Worm (Caenorhabditis elegans): ENCODE results near the gene R03H10.1.

DNA sequence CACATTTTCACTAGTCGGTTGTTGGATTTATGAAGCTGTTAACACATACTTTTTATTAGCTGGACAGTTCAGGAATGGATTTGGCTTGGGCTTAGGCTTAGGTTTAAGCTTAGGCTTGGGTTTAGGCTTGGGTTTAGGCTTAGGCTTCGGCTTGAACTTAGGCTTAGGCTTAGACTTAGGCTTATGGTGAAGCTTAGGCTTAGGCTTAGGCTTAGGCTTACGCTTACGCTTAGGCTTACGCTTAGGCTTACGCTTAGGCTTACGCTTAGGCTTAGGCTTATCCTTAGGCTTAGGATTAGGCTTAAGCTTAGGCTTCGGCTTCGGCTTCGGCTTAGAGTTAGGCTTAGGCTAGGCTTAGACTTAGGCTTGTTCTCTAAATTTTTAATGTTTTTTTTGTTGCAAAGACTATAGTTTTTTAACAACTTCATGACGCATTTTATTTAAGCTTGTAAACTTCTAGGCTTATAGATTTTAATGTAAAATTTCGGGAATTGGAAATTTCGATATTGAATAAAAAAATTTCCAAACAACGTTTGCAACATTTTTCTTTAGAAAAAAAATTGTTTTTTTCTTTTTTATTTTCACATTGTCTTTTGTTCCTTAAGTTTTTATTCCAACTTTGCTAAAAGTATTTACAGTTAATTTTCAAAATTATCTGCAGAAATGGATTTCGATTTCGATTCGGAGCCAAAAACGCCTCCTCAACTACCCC is 24.8 kb upstream of the R03H10.1 start, which contains the start of gene R03H10.2:
- TF ChIP-seq nhr-237 (tag; optimal IDR thresholded peaks at IDR 0.05) (no peak), ztf-11 (tag; optimal IDR thresholded peaks at IDR 0.05) (no peak), snpc-4 (tag; optimal IDR thresholded peaks at IDR 0.05) (no peak), mab-5 (tag; optimal IDR thresholded peaks at IDR 0.05) (no peak), unc-39 (tag; optimal IDR thresholded peaks at IDR 0.05) (no peak), lsy-2 (tag; optimal IDR thresholded peaks at IDR 0.05) (no peak), elt-3 (tag; optimal IDR thresholded peaks at IDR 0.05) (no peak), pha-4 (tag; optimal IDR thresholded peaks at IDR 0.05) (no peak), ces-1 (GFP tag; optimal IDR thresholded peaks at IDR 0.05) (no peak), blmp-1 (tag; optimal IDR thresholded peaks at IDR 0.05) (no peak), sem-2 (GFP tag; optimal IDR thresholded peaks at IDR 0.05) (no peak), sptf-1 (tag; optimal IDR thresholded peaks at IDR 0.05) (no peak), nhr-12 (tag; optimal IDR thresholded peaks at IDR 0.05) (no peak), unc-62 (GFP tag; optimal IDR thresholded peaks at IDR 0.05) (no peak)

All from whole organism, mixed stage, embryonic.